Fruit fly (Drosophila melanogaster) whole organism, embryonic: Measurements from ENCODE around the gene tyn.

Experiments used
- B-H2 ChIP-seq: fragments of 200-800 bp; sonication (Bioruptor generic); optimal IDR thresholded peaks from 2 replicates; lab custom pipeline; 2018; ENCODE audit warnings: missing biosample characterization, mild to moderate bottlenecking, missing genetic modification characterization
- CG12219 ChIP-seq: fragments of 200-800 bp; sonication (Bioruptor generic); optimal IDR thresholded peaks from 3 replicates; lab custom pipeline; 2018; ENCODE audit warnings: missing biosample characterization, mild to moderate bottlenecking, missing genetic modification characterization
- CG14050 ChIP-seq: fragments of 200-800 bp; sonication (Bioruptor generic); IDR thresholded peaks from 3 replicates; pipeline ENCODE4 v1.3.6; 2022; ENCODE audit warnings: missing biosample characterization, missing genetic modification characterization
- CG2712 ChIP-seq: fragments of 200-800 bp; optimal IDR thresholded peaks from 3 replicates; lab custom pipeline; 2019; ENCODE audit warnings: missing biosample characterization, mild to moderate bottlenecking, missing genetic modification characterization, moderate library complexity
- CG5245 ChIP-seq: fragments of 200-800 bp; sonication (Bioruptor generic); optimal IDR thresholded peaks from 3 replicates; lab custom pipeline; 2016; ENCODE audit warnings: missing biosample characterization, missing genetic modification characterization
- Gug ChIP-seq: fragments of 200-800 bp; sonication (Bioruptor generic); IDR thresholded peaks from 4 replicates; pipeline ENCODE4 v1.3.6; 2022; ENCODE audit warnings: missing biosample characterization, missing genetic modification characterization
- HLHmδ ChIP-seq: fragments of 200-800 bp; sonication (Bioruptor generic); optimal IDR thresholded peaks from 2 replicates; lab custom pipeline; 2018; ENCODE audit warnings: missing biosample characterization, mild to moderate bottlenecking, missing genetic modification characterization, moderate library complexity
- eve ChIP-seq, 2 experiments: fragments of >200 bp; optimal IDR thresholded peaks; 2 replicates each; lab custom pipeline; 2017; ENCODE audit warnings: missing biosample characterization in 2 of 2, missing genetic modification characterization in 2 of 2
- lov ChIP-seq, 2 experiments: fragments of 200-800 bp in 1 of 2; fragments of >200 bp in 1 of 2; sonication (Bioruptor generic) in 1 of 2; IDR thresholded peaks in 1 of 2; optimal IDR thresholded peaks in 1 of 2; 2 replicates in 1 of 2; 3 replicates in 1 of 2; pipeline versions ENCODE4 v1.3.6 to Lab custom; 2017 to 2022; ENCODE audit warnings: missing biosample characterization in 1 of 2, missing genetic modification characterization in 1 of 2
- pros ChIP-seq: fragments of 200-800 bp; sonication (Bioruptor generic); optimal IDR thresholded peaks from 3 replicates; lab custom pipeline; 2019; ENCODE audit warnings: missing biosample characterization, mild to moderate bottlenecking, missing genetic modification characterization, moderate library complexity
- schlank ChIP-seq: fragments of 200-800 bp; sonication (Bioruptor generic); optimal IDR thresholded peaks from 2 replicates; lab custom pipeline; 2018; ENCODE audit warnings: missing biosample characterization, mild to moderate bottlenecking, missing genetic modification characterization

DNA sequence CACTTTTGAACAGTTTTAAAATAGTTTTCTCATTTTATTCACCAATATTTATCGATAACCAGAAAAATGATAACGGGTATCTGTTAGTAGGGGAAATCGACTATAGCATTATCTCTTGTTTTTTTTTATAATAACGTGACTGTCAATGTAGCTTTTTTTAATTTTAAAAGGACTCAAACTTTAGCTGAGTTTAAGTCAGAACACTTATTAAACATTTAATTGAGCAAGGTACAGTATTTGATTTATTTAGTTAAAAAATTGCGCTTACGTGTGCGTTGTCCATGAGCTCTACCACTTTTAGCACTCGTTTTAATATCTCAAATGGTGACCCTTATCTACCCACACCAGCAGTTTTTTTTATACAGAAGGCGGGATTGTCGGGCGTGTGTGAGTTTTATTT lies 9.6 kb upstream of the tyn start:
- TF ChIP-seq CG2712 (tag; lab: Kevin White, UChicago) = no peak
- no peak for TF ChIP-seq lov (optimal IDR thresholded peaks at IDR 0.05; lab: Kevin White, UChicago)
- TF ChIP-seq lov (GFP tag; IDR thresholded peaks at IDR 0.05; lab: Robert Waterston, UW) = no peak
- TF ChIP-seq HLHmδ (GFP tag; lab: Kevin White, UChicago) = no peak
- TF ChIP-seq CG12219 (GFP tag; lab: Kevin White, UChicago) = no peak
- TF ChIP-seq CG14050 = no peak
- no peak for TF ChIP-seq eve (GFP tag; optimal IDR thresholded peaks at IDR 0.05; lab: Kevin White, UChicago)
- no peak for TF ChIP-seq B-H2 (GFP tag; lab: Kevin White, UChicago)
- no peak for TF ChIP-seq pros
- TF ChIP-seq Gug (GFP tag; lab: Robert Waterston, UW) = no peak
- TF ChIP-seq CG5245 (GFP tag; lab: Kevin White, UChicago) = no peak
- no peak for TF ChIP-seq schlank (tag; lab: Kevin White, UChicago)
